Fruit fly (Drosophila melanogaster): Measurements from ENCODE around the gene CG15482.
A peak's percentile ranks its signal among the peaks of the same experiment; 100 is the strongest.

dm6 chr2L:13205256-13205655 lies 6.4 kb downstream of the CG15482 start:
- TF ChIP-seq toe (GFP tag; optimal IDR thresholded peaks at IDR 0.05) (no peak), CG7045 (GFP tag; optimal IDR thresholded peaks at IDR 0.05) (peak; percentile 57), pad (GFP tag; optimal IDR thresholded peaks at IDR 0.05) (peak; percentile 22), Clk (GFP tag; optimal IDR thresholded peaks at IDR 0.05) (no peak), CG7101 (tag; optimal IDR thresholded peaks at IDR 0.05) (no peak), cic (GFP tag; optimal IDR thresholded peaks at IDR 0.05) (peak; percentile 54), kay (GFP tag; ENCODE audit: borderline replicate concordance) (no peak), bab1 (GFP tag; optimal IDR thresholded peaks at IDR 0.05) (no peak), cnc (optimal IDR thresholded peaks at IDR 0.05) (no peak), Hr96 (GFP tag; optimal IDR thresholded peaks at IDR 0.05) (no peak), CG11617 (GFP tag; optimal IDR thresholded peaks at IDR 0.05) (peak; percentile 15), Crg-1 (GFP tag; optimal IDR thresholded peaks at IDR 0.05) (peak; percentile 31), CG5204 (GFP tag; optimal IDR thresholded peaks at IDR 0.05) (no peak)

All from whole organism, adult.